Worm (Caenorhabditis elegans) whole organism, late embryonic: ENCODE results near the gene B0524.6.

Source experiments
- C08G9.2 ChIP-seq: sonication (generic microtip); optimal IDR thresholded peaks from 2 replicates; lab custom pipeline; 2016; ENCODE audit warnings: mild to moderate bottlenecking, missing genetic modification characterization, moderate library complexity, missing compliant biosample characterization
- F13H6.1 ChIP-seq: sonication (generic microtip); optimal IDR thresholded peaks from 2 replicates; lab custom pipeline; 2016; ENCODE audit warnings: missing genetic modification characterization, missing compliant biosample characterization
- K02D7.2 ChIP-seq: sonication (generic microtip); optimal IDR thresholded peaks from 2 replicates; lab custom pipeline; 2017; ENCODE audit warnings: mild to moderate bottlenecking, missing genetic modification characterization, missing compliant biosample characterization
- K09A11.1 ChIP-seq: sonication (generic microtip); optimal IDR thresholded peaks from 2 replicates; lab custom pipeline; 2017; ENCODE audit warnings: antibody characterized with exemption, mild to moderate bottlenecking, missing genetic modification characterization, missing compliant biosample characterization; ENCODE audit not compliant: insufficient read depth
- Y22D7AL.16 ChIP-seq: sonication (generic microtip); optimal IDR thresholded peaks from 2 replicates; lab custom pipeline; 2016; ENCODE audit warnings: missing genetic modification characterization, missing compliant biosample characterization
- ahr-1 ChIP-seq: sonication (generic microtip); optimal IDR thresholded peaks from 2 replicates; lab custom pipeline; 2016; ENCODE audit warnings: missing genetic modification characterization, missing compliant biosample characterization
- ama-1 ChIP-seq: fragments of 150-350 bp; optimal IDR thresholded peaks from 2 replicates; lab custom pipeline; 2014
- ceh-14 ChIP-seq: sonication (generic microtip); optimal IDR thresholded peaks from 2 replicates; lab custom pipeline; 2016; ENCODE audit warnings: missing genotype, missing genetic modification characterization, missing compliant biosample characterization
- ceh-18 ChIP-seq: sonication (generic microtip); optimal IDR thresholded peaks from 2 replicates; lab custom pipeline; 2016; ENCODE audit warnings: missing genetic modification characterization, missing compliant biosample characterization
- ceh-19 ChIP-seq: fragments of 200-800 bp; sonication (Bioruptor generic); optimal IDR thresholded peaks from 2 replicates; lab custom pipeline; 2018; ENCODE audit warnings: mild to moderate bottlenecking, missing genetic modification characterization, missing compliant biosample characterization
- ceh-22 ChIP-seq: sonication (generic microtip); optimal IDR thresholded peaks from 2 replicates; lab custom pipeline; 2017; ENCODE audit warnings: missing biosample characterization, missing genetic modification characterization
- ceh-24 ChIP-seq: sonication (generic microtip); optimal IDR thresholded peaks from 2 replicates; lab custom pipeline; 2016; ENCODE audit warnings: mild to moderate bottlenecking, missing genetic modification characterization, missing compliant biosample characterization
- ceh-30 ChIP-seq: fragments of 150-350 bp; optimal IDR thresholded peaks from 2 replicates; lab custom pipeline; 2014; ENCODE audit warnings: missing biosample characterization, missing genetic modification characterization
- ceh-31 ChIP-seq: sonication (generic microtip); optimal IDR thresholded peaks from 2 replicates; lab custom pipeline; 2016; ENCODE audit warnings: missing genetic modification characterization, missing compliant biosample characterization
- ceh-34 ChIP-seq: sonication (generic microtip); optimal IDR thresholded peaks from 2 replicates; lab custom pipeline; 2016; ENCODE audit warnings: mild to moderate bottlenecking, missing genetic modification characterization, missing compliant biosample characterization
- ceh-48 ChIP-seq: sonication (generic microtip); optimal IDR thresholded peaks from 2 replicates; lab custom pipeline; 2016; ENCODE audit warnings: missing genetic modification characterization, inconsistent platforms, missing compliant biosample characterization
- ceh-9 ChIP-seq: sonication (generic microtip); optimal IDR thresholded peaks from 2 replicates; lab custom pipeline; 2016; ENCODE audit warnings: mild to moderate bottlenecking, missing genetic modification characterization, inconsistent platforms, missing compliant biosample characterization
- che-1 ChIP-seq: sonication (generic microtip); optimal IDR thresholded peaks from 2 replicates; lab custom pipeline; 2016; ENCODE audit warnings: mild to moderate bottlenecking, missing genetic modification characterization, missing compliant biosample characterization
- dmd-4 ChIP-seq: sonication (generic microtip); optimal IDR thresholded peaks from 2 replicates; lab custom pipeline; 2016; ENCODE audit warnings: borderline replicate concordance, missing genetic modification characterization, missing compliant biosample characterization
- dve-1 ChIP-seq: sonication (generic microtip); optimal IDR thresholded peaks from 2 replicates; lab custom pipeline; 2017; ENCODE audit warnings: antibody characterized with exemption, mild to moderate bottlenecking, missing genetic modification characterization, missing compliant biosample characterization
- elt-2 ChIP-seq: sonication (generic microtip); optimal IDR thresholded peaks from 2 replicates; lab custom pipeline; 2016; ENCODE audit warnings: missing genetic modification reagents, missing genetic modification characterization, missing compliant biosample characterization
- ets-4 ChIP-seq: sonication (generic microtip); optimal IDR thresholded peaks from 2 replicates; lab custom pipeline; 2016; ENCODE audit warnings: missing genetic modification characterization, missing compliant biosample characterization
- eyg-1 ChIP-seq: sonication (generic microtip); optimal IDR thresholded peaks from 2 replicates; lab custom pipeline; 2016; ENCODE audit warnings: missing genotype, missing genetic modification characterization, missing compliant biosample characterization
- fkh-10 ChIP-seq: fragments of 150-350 bp; optimal IDR thresholded peaks from 2 replicates; lab custom pipeline; 2014; ENCODE audit warnings: missing biosample characterization, missing genetic modification reagents, missing genetic modification characterization
- hlh-15 ChIP-seq: sonication (generic microtip); optimal IDR thresholded peaks from 2 replicates; lab custom pipeline; 2016; ENCODE audit warnings: missing genetic modification characterization, missing compliant biosample characterization
- hlh-30 ChIP-seq: sonication (generic microtip); optimal IDR thresholded peaks from 2 replicates; lab custom pipeline; 2017; ENCODE audit warnings: antibody characterized with exemption, missing genetic modification characterization, missing compliant biosample characterization; ENCODE audit not compliant: insufficient read depth
- hlh-6 ChIP-seq: sonication (generic microtip); optimal IDR thresholded peaks from 2 replicates; lab custom pipeline; 2016; ENCODE audit warnings: missing genotype, missing genetic modification characterization, missing compliant biosample characterization
- hlh-8 ChIP-seq: sonication (generic microtip); optimal IDR thresholded peaks from 2 replicates; lab custom pipeline; 2016; ENCODE audit warnings: missing genotype, missing genetic modification characterization, missing compliant biosample characterization
- lim-6 ChIP-seq: sonication (generic microtip); optimal IDR thresholded peaks from 2 replicates; lab custom pipeline; 2016; ENCODE audit warnings: missing genetic modification characterization, missing compliant biosample characterization
- lin-11 ChIP-seq: fragments of 200-800 bp; sonication (Bioruptor generic); optimal IDR thresholded peaks from 2 replicates; lab custom pipeline; 2018; ENCODE audit warnings: mild to moderate bottlenecking, missing genetic modification characterization, missing compliant biosample characterization
- madf-2 ChIP-seq: sonication (generic microtip); optimal IDR thresholded peaks from 2 replicates; lab custom pipeline; 2017; ENCODE audit warnings: missing genetic modification characterization, missing compliant biosample characterization
- mec-3 ChIP-seq: sonication (generic microtip); optimal IDR thresholded peaks from 2 replicates; lab custom pipeline; 2016; ENCODE audit warnings: borderline replicate concordance, missing genetic modification characterization, missing compliant biosample characterization
- nfya-1 ChIP-seq: sonication (generic microtip); optimal IDR thresholded peaks from 2 replicates; lab custom pipeline; 2017; ENCODE audit warnings: missing genetic modification characterization, mild to moderate bottlenecking, missing compliant biosample characterization, antibody characterized with exemption, moderate library complexity
- nhr-11 ChIP-seq: fragments of 150-350 bp; optimal IDR thresholded peaks from 2 replicates; lab custom pipeline; 2014; ENCODE audit warnings: missing biosample characterization, missing genetic modification characterization
- nhr-232 ChIP-seq: sonication (generic microtip); optimal IDR thresholded peaks from 2 replicates; lab custom pipeline; 2016; ENCODE audit warnings: missing genetic modification characterization, missing compliant biosample characterization
- npax-4 ChIP-seq: sonication (generic microtip); optimal IDR thresholded peaks from 2 replicates; lab custom pipeline; 2016; ENCODE audit warnings: missing genetic modification characterization, missing compliant biosample characterization
- odd-2 ChIP-seq: sonication (generic microtip); optimal IDR thresholded peaks from 2 replicates; lab custom pipeline; 2017; ENCODE audit warnings: antibody characterized with exemption, mild to moderate bottlenecking, missing genetic modification characterization, missing compliant biosample characterization
- pag-3 ChIP-seq: sonication (generic microtip); optimal IDR thresholded peaks from 2 replicates; lab custom pipeline; 2016; ENCODE audit warnings: missing compliant biosample characterization, missing genetic modification characterization, borderline replicate concordance
- pat-9 ChIP-seq: fragments of 200-800 bp; sonication (Bioruptor generic); optimal IDR thresholded peaks from 2 replicates; lab custom pipeline; 2018; ENCODE audit warnings: mild to moderate bottlenecking, missing genetic modification characterization, moderate library complexity, missing compliant biosample characterization
- pqm-1 ChIP-seq: sonication (generic microtip); optimal IDR thresholded peaks from 2 replicates; lab custom pipeline; 2016; ENCODE audit warnings: missing genetic modification characterization, missing compliant biosample characterization
- pros-1 ChIP-seq: fragments of 150-350 bp; optimal IDR thresholded peaks from 2 replicates; lab custom pipeline; 2014; ENCODE audit warnings: missing biosample characterization, missing genetic modification reagents, missing genetic modification characterization
- rnt-1 ChIP-seq: sonication (generic microtip); optimal IDR thresholded peaks from 2 replicates; lab custom pipeline; 2016; ENCODE audit warnings: missing genetic modification characterization, missing compliant biosample characterization
- sdc-2 ChIP-seq: sonication (generic microtip); optimal IDR thresholded peaks from 2 replicates; lab custom pipeline; 2016; ENCODE audit warnings: missing genotype, missing genetic modification characterization, missing compliant biosample characterization
- sox-2 ChIP-seq: fragments of 200-800 bp; sonication (Bioruptor generic); IDR thresholded peaks from 2 replicates; pipeline ENCODE4 v1.3.6; 2022; ENCODE audit warnings: missing genetic modification reagents, missing genetic modification characterization, missing compliant biosample characterization
- sox-4 ChIP-seq: sonication (generic microtip); optimal IDR thresholded peaks from 2 replicates; lab custom pipeline; 2017; ENCODE audit warnings: mild to moderate bottlenecking, missing genetic modification characterization, inconsistent platforms, missing compliant biosample characterization
- syd-9 ChIP-seq: sonication (generic microtip); optimal IDR thresholded peaks from 2 replicates; lab custom pipeline; 2016; ENCODE audit warnings: mild to moderate bottlenecking, missing genetic modification characterization, moderate library complexity, missing compliant biosample characterization
- tbx-2 ChIP-seq: sonication (generic microtip); optimal IDR thresholded peaks from 2 replicates; lab custom pipeline; 2016; ENCODE audit warnings: missing genetic modification characterization, missing compliant biosample characterization
- ttx-3 ChIP-seq: sonication (generic microtip); optimal IDR thresholded peaks from 2 replicates; lab custom pipeline; 2016; ENCODE audit warnings: missing genetic modification reagents, missing genetic modification characterization, missing compliant biosample characterization
- unc-42 ChIP-seq: sonication (generic microtip); optimal IDR thresholded peaks from 2 replicates; lab custom pipeline; 2016; ENCODE audit warnings: missing genotype, missing genetic modification characterization, missing compliant biosample characterization
- unc-55 ChIP-seq: sonication (generic microtip); optimal IDR thresholded peaks from 2 replicates; lab custom pipeline; 2017; ENCODE audit warnings: missing biosample characterization, missing genetic modification reagents, missing genetic modification characterization
- unc-86 ChIP-seq: sonication (generic microtip); optimal IDR thresholded peaks from 2 replicates; lab custom pipeline; 2016; ENCODE audit warnings: missing genetic modification characterization, missing compliant biosample characterization
- zip-5 ChIP-seq: sonication (generic microtip); optimal IDR thresholded peaks from 2 replicates; lab custom pipeline; 2016; ENCODE audit warnings: missing genetic modification characterization, missing compliant biosample characterization
- ztf-16 ChIP-seq: sonication (generic microtip); optimal IDR thresholded peaks from 2 replicates; lab custom pipeline; 2017; ENCODE audit warnings: missing genetic modification characterization, missing compliant biosample characterization

Gene B0524.6

DNA sequence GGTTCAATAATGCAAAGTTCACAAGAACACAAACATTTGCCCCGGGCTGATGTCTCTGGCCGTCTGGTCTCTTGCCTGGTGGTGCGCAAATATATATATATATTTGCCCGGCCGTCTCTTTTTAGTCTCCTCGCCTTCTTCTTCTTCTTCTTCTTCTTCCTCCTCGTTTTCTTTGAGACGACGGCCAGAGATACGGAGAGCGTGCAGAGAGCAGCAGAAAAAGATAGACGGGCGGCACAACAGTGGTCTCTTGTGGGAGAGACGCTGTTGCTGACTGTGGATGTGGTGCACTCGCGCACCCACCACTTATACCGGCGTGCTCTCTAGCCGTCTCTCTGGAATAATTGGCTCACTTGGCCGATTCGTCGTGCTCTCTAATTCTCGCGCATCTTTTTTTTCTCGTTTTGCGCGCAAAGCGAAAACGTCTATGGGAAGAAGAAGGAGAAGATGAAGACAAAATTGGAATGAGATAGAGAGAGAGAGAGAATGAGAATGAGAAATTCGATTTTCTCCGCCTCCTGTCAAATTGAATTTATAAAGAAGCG lies 15.8 kb upstream of the B0524.6 start:
- no peak for TF ChIP-seq K02D7.2 (tag; lab: Kevin White, UChicago)
- no peak for TF ChIP-seq nhr-11
- TF ChIP-seq ceh-18 (tag; lab: Kevin White, UChicago), result peak; percentile 95
- TF ChIP-seq odd-2 (tag; lab: Kevin White, UChicago), result no peak
- TF ChIP-seq rnt-1 (tag; lab: Kevin White, UChicago), result peak; percentile 84
- peak; percentile 98 for TF ChIP-seq tbx-2 (tag; lab: Kevin White, UChicago)
- peak; percentile 28 for TF ChIP-seq ttx-3 (tag; lab: Kevin White, UChicago)
- peak; percentile 91 for TF ChIP-seq pqm-1 (tag; lab: Kevin White, UChicago)
- TF ChIP-seq sox-4, result no peak
- TF ChIP-seq unc-86 (tag; lab: Kevin White, UChicago), result peak; percentile 74
- TF ChIP-seq fkh-10 (GFP tag; lab: Kevin White, UChicago), result no peak
- TF ChIP-seq Y22D7AL.16 (tag; lab: Kevin White, UChicago), result no peak
- TF ChIP-seq che-1 (tag; lab: Kevin White, UChicago), result no peak
- TF ChIP-seq mec-3 (tag; lab: Kevin White, UChicago), result no peak
- TF ChIP-seq C08G9.2, result peak; percentile 29
- peak; percentile 28 for TF ChIP-seq ceh-48
- peak; percentile 14 for TF ChIP-seq K09A11.1
- peak; percentile 74 for TF ChIP-seq eyg-1 (tag; lab: Kevin White, UChicago)
- TF ChIP-seq dve-1, result peak; percentile 55
- TF ChIP-seq hlh-15 (tag; lab: Kevin White, UChicago), result no peak
- peak; percentile 12 for TF ChIP-seq dmd-4
- no peak for TF ChIP-seq hlh-6 (tag; lab: Kevin White, UChicago)
- TF ChIP-seq ets-4 (tag; lab: Kevin White, UChicago), result peak; percentile 58
- TF ChIP-seq nhr-232 (tag; lab: Kevin White, UChicago), result no peak
- peak; percentile 70 for TF ChIP-seq hlh-8 (tag; lab: Kevin White, UChicago)
- TF ChIP-seq zip-5 (tag; lab: Kevin White, UChicago), result peak; percentile 13
- no peak for TF ChIP-seq ama-1 (lab: Kevin White, UChicago)
- peak; percentile 98 for TF ChIP-seq ceh-31 (tag; lab: Kevin White, UChicago)
- TF ChIP-seq ceh-22 (tag; lab: Kevin White, UChicago), result no peak
- peak; percentile 8; the same call in 1 of the 2 replicates for TF ChIP-seq sox-2 (GFP tag; lab: Robert Waterston, UW)
- TF ChIP-seq npax-4, result no peak
- peak; percentile 65 for TF ChIP-seq syd-9 (tag; lab: Kevin White, UChicago)
- TF ChIP-seq ahr-1 (tag; lab: Kevin White, UChicago), result no peak
- TF ChIP-seq nfya-1, result peak; percentile 90
- TF ChIP-seq madf-2 (tag; lab: Kevin White, UChicago), result no peak
- peak; percentile 31 for TF ChIP-seq ceh-30 (tag; lab: Kevin White, UChicago)
- TF ChIP-seq pros-1 (tag; lab: Kevin White, UChicago), result peak; percentile 94
- TF ChIP-seq elt-2, result peak; percentile 48
- no peak for TF ChIP-seq pag-3 (tag; lab: Kevin White, UChicago)
- peak; percentile 90 for TF ChIP-seq ceh-14
- TF ChIP-seq unc-42 (tag; lab: Kevin White, UChicago), result peak; percentile 100
- TF ChIP-seq ceh-9 (tag; lab: Kevin White, UChicago), result no peak
- peak; percentile 63 for TF ChIP-seq sdc-2 (tag; lab: Kevin White, UChicago)
- TF ChIP-seq unc-55 (GFP tag; lab: Kevin White, UChicago), result peak; percentile 88
- TF ChIP-seq lim-6, result no peak
- peak; percentile 7 for TF ChIP-seq ztf-16 (tag; lab: Kevin White, UChicago)
- peak; percentile 56 for TF ChIP-seq ceh-19 (GFP tag; lab: Kevin White, UChicago)
- TF ChIP-seq hlh-30 (tag; lab: Kevin White, UChicago), result peak; percentile 58
- peak; percentile 93 for TF ChIP-seq ceh-34 (tag; lab: Kevin White, UChicago)
- no peak for TF ChIP-seq lin-11
- no peak for TF ChIP-seq ceh-24 (tag; lab: Kevin White, UChicago)
- peak; percentile 46 for TF ChIP-seq pat-9 (tag; lab: Kevin White, UChicago)
- peak; percentile 93 for TF ChIP-seq F13H6.1
